Fruit fly (Drosophila melanogaster): Measurements from ENCODE around the gene CCT3.

Gene CCT3

dm6 chr3R:16677934-16678333, 30.5 kb downstream of the CCT3 start:
- peak; percentile 19 for TF ChIP-seq Eip78C (GFP tag)
- TF ChIP-seq CG6163 (GFP tag; IDR thresholded peaks at IDR 0.05) = no peak

dm6 chr3R:16682901-16683300, 35.5 kb downstream of the CCT3 start:
- TF ChIP-seq CG31627 (GFP tag; optimal IDR thresholded peaks at IDR 0.05) = no peak
- no peak for TF ChIP-seq CG11902 (GFP tag; optimal IDR thresholded peaks at IDR 0.05)
- no peak for TF ChIP-seq CG8319 (GFP tag; optimal IDR thresholded peaks at IDR 0.05)
- no peak for TF ChIP-seq CG32006 (GFP tag; optimal IDR thresholded peaks at IDR 0.05)
- no peak for TF ChIP-seq vri (GFP tag; optimal IDR thresholded peaks at IDR 0.05)

All from whole organism, prepupa.